Worm (Caenorhabditis elegans): ENCODE data around the gene F46F2.5.

The F46F2.5 gene

DNA sequence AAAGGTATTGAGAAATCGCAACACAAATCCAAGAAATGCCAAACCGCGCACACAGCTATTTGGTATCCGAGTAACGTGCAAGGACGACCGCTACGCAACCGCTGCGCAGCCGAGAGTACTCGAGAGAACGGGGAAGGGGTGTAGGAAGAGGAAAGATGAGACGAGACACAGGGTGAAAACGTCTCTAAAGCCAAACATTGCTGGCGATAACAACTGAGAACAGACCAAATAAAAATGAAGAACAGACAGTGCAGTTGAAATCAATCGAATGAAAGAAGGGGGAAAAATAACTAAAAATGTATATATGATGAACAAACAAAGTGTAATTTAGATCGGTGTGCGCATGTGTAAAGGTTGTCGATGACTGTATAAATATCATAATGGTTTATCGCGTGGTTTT lies 18.7 kb downstream of the F46F2.5 start:
- TF ChIP-seq nhr-76 (tag; optimal IDR thresholded peaks at IDR 0.05) = no peak
- no peak for TF ChIP-seq M03D4.4 (tag; optimal IDR thresholded peaks at IDR 0.05)
- peak; percentile 10 for TF ChIP-seq lsy-2 (tag; optimal IDR thresholded peaks at IDR 0.05)
- TF ChIP-seq flh-1 (GFP tag; optimal IDR thresholded peaks at IDR 0.05) = no peak
- TF ChIP-seq sptf-1 (tag; optimal IDR thresholded peaks at IDR 0.05) = no peak
- no peak for TF ChIP-seq blmp-1 (tag; optimal IDR thresholded peaks at IDR 0.05)
- no peak for TF ChIP-seq ceh-39 (tag; optimal IDR thresholded peaks at IDR 0.05)
- TF ChIP-seq ham-2 (GFP tag; optimal IDR thresholded peaks at IDR 0.05) = peak; percentile 30
- TF ChIP-seq hlh-1 (tag; optimal IDR thresholded peaks at IDR 0.05) = peak; percentile 2
- TF ChIP-seq elt-1 (tag; optimal IDR thresholded peaks at IDR 0.05; ENCODE audit: borderline replicate concordance, insufficient read depth) = no peak
- TF ChIP-seq mls-2 (tag; optimal IDR thresholded peaks at IDR 0.05) = no peak
- peak; percentile 21 for TF ChIP-seq cnd-1 (tag; optimal IDR thresholded peaks at IDR 0.05)
- TF ChIP-seq zip-8 (tag; optimal IDR thresholded peaks at IDR 0.05) = no peak
- no peak for TF ChIP-seq unc-62 (GFP tag; optimal IDR thresholded peaks at IDR 0.05)
- no peak for TF ChIP-seq nhr-237 (tag; optimal IDR thresholded peaks at IDR 0.05)
- TF ChIP-seq pha-4 (tag; optimal IDR thresholded peaks at IDR 0.05) = peak; percentile 59
- TF ChIP-seq ceh-43 (GFP tag; optimal IDR thresholded peaks at IDR 0.05) = no peak
- TF ChIP-seq nhr-28 (tag; optimal IDR thresholded peaks at IDR 0.05) = no peak
- TF ChIP-seq lin-13 (tag; optimal IDR thresholded peaks at IDR 0.05) = peak; percentile 0
- peak; percentile 35 for TF ChIP-seq mep-1 (tag; optimal IDR thresholded peaks at IDR 0.05)
- no peak for TF ChIP-seq bed-3 (GFP tag; optimal IDR thresholded peaks at IDR 0.05)
- TF ChIP-seq nhr-12 (tag; optimal IDR thresholded peaks at IDR 0.05) = no peak
- TF ChIP-seq unc-120 (tag; optimal IDR thresholded peaks at IDR 0.05; ENCODE audit: poor library complexity, severe bottlenecking) = no peak
- no peak for TF ChIP-seq sem-2 (GFP tag; optimal IDR thresholded peaks at IDR 0.05)
- no peak for TF ChIP-seq ces-1 (GFP tag; optimal IDR thresholded peaks at IDR 0.05)
- no peak for TF ChIP-seq tbx-8 (GFP tag; optimal IDR thresholded peaks at IDR 0.05)
- TF ChIP-seq snpc-4 (tag; optimal IDR thresholded peaks at IDR 0.05) = no peak
- TF ChIP-seq nhr-2 (tag; optimal IDR thresholded peaks at IDR 0.05) = no peak
- no peak for TF ChIP-seq ztf-11 (tag; optimal IDR thresholded peaks at IDR 0.05)
- TF ChIP-seq mab-5 (tag; optimal IDR thresholded peaks at IDR 0.05) = no peak
- TF ChIP-seq elt-3 (tag; optimal IDR thresholded peaks at IDR 0.05) = no peak
- TF ChIP-seq drap-1 (GFP tag; optimal IDR thresholded peaks at IDR 0.05) = no peak
- no peak for TF ChIP-seq unc-39 (tag; optimal IDR thresholded peaks at IDR 0.05)
- TF ChIP-seq lin-32 (GFP tag; optimal IDR thresholded peaks at IDR 0.05) = no peak
- no peak for TF ChIP-seq ceh-83 (GFP tag; optimal IDR thresholded peaks at IDR 0.05)

DNA sequence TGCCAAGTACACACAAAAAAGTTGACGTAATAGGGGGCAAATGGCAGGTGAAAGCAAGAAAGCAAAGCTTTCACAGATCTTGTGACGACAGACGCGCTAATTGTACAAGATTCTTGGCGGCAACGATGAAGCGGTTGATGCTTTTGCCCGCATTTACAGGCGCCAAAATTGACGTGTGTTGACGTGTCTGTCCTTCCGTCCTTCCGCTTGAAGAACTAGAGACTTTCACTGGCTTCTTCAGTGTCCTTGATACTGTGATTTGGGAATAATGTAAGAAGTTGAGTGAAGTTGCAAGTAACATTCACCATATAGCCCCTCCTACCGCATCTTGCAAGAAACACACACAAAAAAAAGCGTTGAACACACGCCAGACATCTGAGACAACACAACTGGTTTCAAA lies 21.2 kb downstream of the F46F2.5 start, which contains the start of gene jud-4:
jud-4 (plus strand) TSS at position 376 of the 400 bp plus-strand sequence.
- TF ChIP-seq unc-39 (tag; optimal IDR thresholded peaks at IDR 0.05) (no peak), sem-2 (GFP tag; optimal IDR thresholded peaks at IDR 0.05) (no peak), M03D4.4 (tag; optimal IDR thresholded peaks at IDR 0.05) (no peak), cnd-1 (tag; optimal IDR thresholded peaks at IDR 0.05) (no peak), sptf-1 (tag; optimal IDR thresholded peaks at IDR 0.05) (no peak), unc-120 (tag; optimal IDR thresholded peaks at IDR 0.05; ENCODE audit: poor library complexity, severe bottlenecking) (no peak), flh-1 (GFP tag; optimal IDR thresholded peaks at IDR 0.05) (no peak)

DNA sequence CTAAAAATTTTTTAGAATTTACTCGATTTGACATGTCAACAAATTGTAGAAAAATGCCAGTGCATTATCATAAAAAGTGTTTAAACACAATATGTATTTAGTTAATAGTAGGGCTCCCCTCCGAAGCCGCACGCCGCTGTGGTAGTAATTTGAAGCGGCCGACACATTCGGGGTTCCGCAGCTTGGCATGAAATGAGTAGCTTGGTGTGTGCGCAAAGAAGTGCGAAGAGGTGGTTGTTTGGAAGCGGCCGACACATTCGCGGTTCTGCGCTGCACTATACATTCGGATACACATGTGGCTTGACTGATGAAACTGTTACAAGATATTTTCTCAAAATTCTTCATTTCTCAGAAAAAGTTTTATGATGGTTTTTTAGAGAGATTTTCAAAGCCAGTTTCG lies 23.0 kb downstream of the F46F2.5 start:
- TF ChIP-seq ceh-43 (GFP tag; optimal IDR thresholded peaks at IDR 0.05) = no peak

DNA sequence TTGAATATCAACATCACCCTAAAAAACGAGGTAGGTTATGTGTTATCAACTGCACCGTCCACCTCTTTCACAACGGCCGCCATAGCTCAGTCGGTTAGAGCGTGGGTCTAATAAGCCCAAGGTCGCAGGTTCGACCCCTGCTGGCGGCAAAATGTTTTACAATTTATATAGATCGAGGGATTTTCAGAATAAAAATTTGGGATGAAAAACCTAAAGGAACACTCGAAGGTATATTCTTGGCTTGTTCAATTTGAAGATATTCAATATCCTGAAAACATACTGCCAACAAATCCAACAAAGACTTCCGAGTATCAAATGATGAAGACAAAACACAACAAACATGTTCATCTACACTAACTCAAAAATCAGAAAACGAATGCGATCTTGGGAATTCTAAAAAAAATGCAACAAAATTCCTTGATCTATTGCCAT lies 34.9 kb downstream of the F46F2.5 start:
- TF ChIP-seq M03D4.4 (tag; optimal IDR thresholded peaks at IDR 0.05) (peak; percentile 84), nhr-2 (tag; optimal IDR thresholded peaks at IDR 0.05) (no peak), nhr-28 (tag; optimal IDR thresholded peaks at IDR 0.05) (no peak), ham-2 (GFP tag; optimal IDR thresholded peaks at IDR 0.05) (peak; percentile 33), ceh-83 (GFP tag; optimal IDR thresholded peaks at IDR 0.05) (peak; percentile 88), lin-32 (GFP tag; optimal IDR thresholded peaks at IDR 0.05) (peak; percentile 59), lin-13 (tag; optimal IDR thresholded peaks at IDR 0.05) (no peak), sem-2 (GFP tag; optimal IDR thresholded peaks at IDR 0.05) (peak; percentile 63), blmp-1 (tag; optimal IDR thresholded peaks at IDR 0.05) (no peak), hlh-1 (tag; optimal IDR thresholded peaks at IDR 0.05) (no peak), sptf-1 (tag; optimal IDR thresholded peaks at IDR 0.05) (peak; percentile 80), nhr-237 (tag; optimal IDR thresholded peaks at IDR 0.05) (no peak), mab-5 (tag; optimal IDR thresholded peaks at IDR 0.05) (no peak), nhr-12 (tag; optimal IDR thresholded peaks at IDR 0.05) (no peak), ztf-11 (tag; optimal IDR thresholded peaks at IDR 0.05) (no peak), unc-39 (tag; optimal IDR thresholded peaks at IDR 0.05) (no peak), ceh-39 (tag; optimal IDR thresholded peaks at IDR 0.05) (no peak), lsy-2 (tag; optimal IDR thresholded peaks at IDR 0.05) (no peak), ceh-43 (GFP tag; optimal IDR thresholded peaks at IDR 0.05) (peak; percentile 13), zip-8 (tag; optimal IDR thresholded peaks at IDR 0.05) (no peak), elt-1 (tag; optimal IDR thresholded peaks at IDR 0.05; ENCODE audit: borderline replicate concordance, insufficient read depth) (no peak), cnd-1 (tag; optimal IDR thresholded peaks at IDR 0.05) (peak; percentile 83), nhr-76 (tag; optimal IDR thresholded peaks at IDR 0.05) (no peak), drap-1 (GFP tag; optimal IDR thresholded peaks at IDR 0.05) (peak; percentile 86), snpc-4 (tag; optimal IDR thresholded peaks at IDR 0.05) (no peak), unc-62 (GFP tag; optimal IDR thresholded peaks at IDR 0.05) (no peak), mls-2 (tag; optimal IDR thresholded peaks at IDR 0.05) (peak; percentile 83), ces-1 (GFP tag; optimal IDR thresholded peaks at IDR 0.05) (no peak), pha-4 (tag; optimal IDR thresholded peaks at IDR 0.05) (no peak), tbx-8 (GFP tag; optimal IDR thresholded peaks at IDR 0.05) (peak; percentile 48), bed-3 (GFP tag; optimal IDR thresholded peaks at IDR 0.05) (peak; percentile 67), elt-3 (tag; optimal IDR thresholded peaks at IDR 0.05) (no peak), unc-120 (tag; optimal IDR thresholded peaks at IDR 0.05; ENCODE audit: poor library complexity, severe bottlenecking) (peak; percentile 73), mep-1 (tag; optimal IDR thresholded peaks at IDR 0.05) (no peak), flh-1 (GFP tag; optimal IDR thresholded peaks at IDR 0.05) (peak; percentile 44)
